Worm (Caenorhabditis elegans) whole organism, L2 larva: Measurements from ENCODE around the gene C50E3.15.

Experiments
- R02D3.7 ChIP-seq: fragments of 150-350 bp; optimal IDR thresholded peaks from 2 replicates; lab custom pipeline; 2014; ENCODE audit warnings: missing biosample characterization, missing genetic modification characterization
- ZK546.5 ChIP-seq: sonication (generic microtip); optimal IDR thresholded peaks from 2 replicates; lab custom pipeline; 2017; ENCODE audit warnings: missing biosample characterization, missing genetic modification characterization
- aly-2 ChIP-seq: fragments of 150-350 bp; optimal IDR thresholded peaks from 2 replicates; lab custom pipeline; 2014; ENCODE audit warnings: missing biosample characterization, missing genetic modification characterization
- ama-1 ChIP-seq: fragments of 150-350 bp; optimal IDR thresholded peaks from 2 replicates; lab custom pipeline; 2018; ENCODE audit warnings: inconsistent platforms
- lsy-2 ChIP-seq, 2 experiments: fragments of 150-350 bp in 1 of 2; sonication (generic microtip) in 1 of 2; optimal IDR thresholded peaks; 2 replicates each; lab custom pipeline; 2014 to 2017; ENCODE audit warnings: missing biosample characterization in 2 of 2, missing genetic modification characterization in 2 of 2
- nhr-11 ChIP-seq: fragments of 150-350 bp; optimal IDR thresholded peaks from 2 replicates; lab custom pipeline; 2014; ENCODE audit warnings: missing biosample characterization, missing genetic modification characterization
- unc-62 ChIP-seq: fragments of 150-350 bp; optimal IDR thresholded peaks from 2 replicates; lab custom pipeline; 2014; ENCODE audit warnings: missing biosample characterization, missing genetic modification reagents, missing genetic modification characterization
- ztf-4 ChIP-seq: fragments of 150-350 bp; optimal IDR thresholded peaks from 2 replicates; lab custom pipeline; 2014; ENCODE audit warnings: missing biosample characterization, missing genetic modification characterization

DNA sequence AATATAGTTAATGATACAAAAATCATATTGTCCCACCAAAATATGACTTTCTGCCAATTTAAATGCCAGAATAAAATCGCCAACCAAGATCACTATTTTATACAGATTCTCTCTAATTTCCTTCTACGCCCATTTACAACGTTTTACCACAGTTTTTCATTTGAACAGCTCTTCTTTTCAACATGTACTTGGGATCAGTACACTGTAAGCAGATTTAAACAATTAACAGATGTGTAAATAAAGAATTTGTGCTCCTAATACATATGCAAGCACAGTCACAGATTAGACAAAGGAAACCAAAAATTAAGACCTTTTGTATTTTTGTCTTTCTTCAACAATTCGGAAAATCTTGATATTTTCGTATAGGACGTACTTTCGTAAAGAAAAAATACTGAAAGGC lies 25.2 kb downstream of the C50E3.15 start, which contains the start of gene F07C4.11:
- TF ChIP-seq ama-1 (lab: Kevin White, UChicago) (no peak), ztf-4 (tag; lab: Kevin White, UChicago) (no peak), nhr-11 (tag; lab: Kevin White, UChicago) (no peak), unc-62 (no peak), aly-2 (no peak), lsy-2 (tag; optimal IDR thresholded peaks at IDR 0.05; lab: Kevin White, UChicago) (no peak), R02D3.7 (tag; lab: Kevin White, UChicago) (no peak), ZK546.5 (tag; lab: Kevin White, UChicago) (no peak)
